Worm (Caenorhabditis elegans) whole organism, L4 larva: ENCODE results near the gene C09E7.10.

Experiments used
- aha-1 ChIP-seq: fragments of 150-350 bp; peaks from one replicate; lab custom pipeline; 2014; ENCODE audit warnings: missing biosample characterization, missing genetic modification characterization
- ama-1 ChIP-seq: fragments of 150-350 bp; optimal IDR thresholded peaks from 2 replicates; lab custom pipeline; 2014; ENCODE audit warnings: inconsistent platforms, mixed read lengths
- daf-16 ChIP-seq, 3 experiments: sonication (generic microtip); optimal IDR thresholded peaks; 2 replicates each; lab custom pipeline; 2016 to 2017; ENCODE audit warnings: missing genetic modification characterization in 3 of 3, missing genetic modification reagents in 3 of 3, mild to moderate bottlenecking in 2 of 3, missing compliant biosample characterization in 2 of 3, missing biosample characterization in 1 of 3, moderate library complexity in 1 of 3
- fos-1 ChIP-seq: fragments of 150-350 bp; optimal IDR thresholded peaks from 2 replicates; lab custom pipeline; 2014; ENCODE audit warnings: missing biosample characterization, missing genetic modification characterization
- hlh-30 ChIP-seq: sonication (generic microtip); optimal IDR thresholded peaks from 2 replicates; lab custom pipeline; 2017; ENCODE audit warnings: antibody characterized with exemption, mild to moderate bottlenecking, missing genetic modification characterization, missing compliant biosample characterization; ENCODE audit not compliant: insufficient read depth
- lin-39 ChIP-seq: fragments of 150-350 bp; optimal IDR thresholded peaks from 2 replicates; lab custom pipeline; 2014; ENCODE audit warnings: missing biosample characterization, missing genetic modification reagents, missing genetic modification characterization
- lir-3 ChIP-seq: sonication (generic microtip); optimal IDR thresholded peaks from 2 replicates; lab custom pipeline; 2016; ENCODE audit warnings: mild to moderate bottlenecking, missing genetic modification characterization, missing compliant biosample characterization
- nhr-10 ChIP-seq: fragments of 150-350 bp; optimal IDR thresholded peaks from 2 replicates; lab custom pipeline; 2014; ENCODE audit warnings: missing biosample characterization, missing genetic modification characterization
- nhr-11 ChIP-seq: fragments of 150-350 bp; optimal IDR thresholded peaks from 2 replicates; lab custom pipeline; 2014; ENCODE audit warnings: missing biosample characterization, missing genetic modification characterization
- nhr-6 ChIP-seq: fragments of 150-350 bp; optimal IDR thresholded peaks from 2 replicates; lab custom pipeline; 2014; ENCODE audit warnings: missing biosample characterization, missing genetic modification characterization
- snpc-4 ChIP-seq: fragments of 150-350 bp; optimal IDR thresholded peaks from 2 replicates; lab custom pipeline; 2014; ENCODE audit warnings: missing biosample characterization, missing genetic modification characterization
- unc-39 ChIP-seq: sonication (generic microtip); optimal IDR thresholded peaks from 2 replicates; lab custom pipeline; 2017; ENCODE audit warnings: missing biosample characterization, missing genetic modification characterization
- vab-7 ChIP-seq: fragments of 200-800 bp; sonication (Bioruptor generic); IDR thresholded peaks from 2 replicates; pipeline ENCODE4 v1.3.6; 2022; ENCODE audit warnings: missing genetic modification reagents, missing genetic modification characterization, missing compliant biosample characterization

DNA sequence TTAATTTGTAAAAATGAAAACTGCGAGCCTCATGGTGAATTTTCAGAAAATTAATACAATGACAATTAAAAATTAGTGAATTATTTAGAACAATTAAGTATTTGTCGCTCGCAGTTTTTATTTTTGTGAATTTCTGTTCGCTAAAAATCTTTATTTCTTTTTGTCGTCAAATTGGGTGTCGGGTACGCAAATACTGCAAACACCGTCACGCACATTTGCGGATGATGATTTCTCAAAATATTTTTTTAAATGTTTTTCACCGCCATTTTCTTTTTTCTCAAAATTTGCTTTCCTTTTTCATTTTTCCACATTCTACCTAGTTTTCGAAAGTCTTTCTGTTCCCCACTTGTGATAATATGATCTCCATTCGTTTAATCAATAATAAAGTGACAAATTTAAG lies 30.9 kb downstream of the C09E7.10 start:
- TF ChIP-seq daf-16 (GFP tag; optimal IDR thresholded peaks at IDR 0.05; lab: Kevin White, UChicago) (no peak), daf-16 (tag; optimal IDR thresholded peaks at IDR 0.05; lab: Kevin White, UChicago) (no peak), fos-1 (tag; lab: Kevin White, UChicago) (no peak), aha-1 (tag; lab: Kevin White, UChicago) (no peak), nhr-11 (tag; lab: Kevin White, UChicago) (no peak), nhr-6 (no peak), hlh-30 (tag; lab: Kevin White, UChicago) (no peak), unc-39 (tag; lab: Kevin White, UChicago) (no peak), vab-7 (GFP tag; lab: Robert Waterston, UW) (no peak), ama-1 (lab: Kevin White, UChicago) (no peak), snpc-4 (tag; lab: Kevin White, UChicago) (no peak), lin-39 (tag; lab: Kevin White, UChicago) (no peak), lir-3 (tag; lab: Kevin White, UChicago) (no peak), nhr-10 (tag; lab: Kevin White, UChicago) (no peak)
